Fruit fly (Drosophila melanogaster) whole organism: ENCODE results near the gene Dnali1.
A peak's percentile ranks its signal among the peaks of the same experiment; 100 is the strongest.

Experiments
- CG8478 ChIP-seq: fragments of >200 bp; optimal IDR thresholded peaks from 2 replicates; lab custom pipeline; 2018; ENCODE audit warnings: inconsistent platforms
- Dll ChIP-seq: fragments of >200 bp; optimal IDR thresholded peaks from 2 replicates; lab custom pipeline; 2017
- EcR ChIP-seq, 2 experiments: fragments of >200 bp; optimal IDR thresholded peaks; 2 replicates each; lab custom pipeline; 2017; ENCODE audit warnings: missing biosample characterization in 2 of 2, missing genetic modification characterization in 2 of 2, missing genetic modification reagents in 2 of 2
- pan ChIP-seq: fragments of >200 bp; optimal IDR thresholded peaks from 2 replicates; lab custom pipeline; 2017
- psq ChIP-seq: fragments of >200 bp; optimal IDR thresholded peaks from 2 replicates; lab custom pipeline; 2017
- usp ChIP-seq: fragments of >200 bp; optimal IDR thresholded peaks from 2 replicates; lab custom pipeline; 2017; ENCODE audit warnings: missing biosample characterization, missing genetic modification characterization, mixed read lengths

Dnali1 gene

dm6 chr3R:11893197-11893596 is at the start of gene Dnali1:
TSS of gene Dnali1 (minus strand) at chr3R:11893297.
- TF ChIP-seq EcR (GFP tag; optimal IDR thresholded peaks at IDR 0.05; lab: Kevin White, UChicago) (no peak), pan (no peak), usp (no peak), psq (no peak), CG8478 (lab: Kevin White, UChicago) (no peak), Dll (no peak)

dm6 chr3R:11941116-11941515 is 48.0 kb upstream of the Dnali1 start:
- TF ChIP-seq Dll (no peak), CG8478 (lab: Kevin White, UChicago) (no peak), usp (no peak), psq (no peak), pan (no peak), EcR (GFP tag; optimal IDR thresholded peaks at IDR 0.05; lab: Kevin White, UChicago) (no peak)

dm6 chr3R:11937427-11938114 is 44.5 kb upstream of the Dnali1 start:
- TF ChIP-seq CG8478 (lab: Kevin White, UChicago) (no peak), pan (no peak), Dll (no peak), psq (no peak), EcR (GFP tag; optimal IDR thresholded peaks at IDR 0.05; lab: Kevin White, UChicago) (no peak), usp (no peak)

dm6 chr3R:11933903-11934302 is 40.8 kb upstream of the Dnali1 start:
- TF ChIP-seq pan (no peak), usp (no peak), CG8478 (lab: Kevin White, UChicago) (no peak), EcR (GFP tag; optimal IDR thresholded peaks at IDR 0.05; lab: Kevin White, UChicago) (no peak), Dll (no peak), psq (no peak)

dm6 chr3R:11930962-11931361 is 37.9 kb upstream of the Dnali1 start, which contains the start of gene CG14731:
TSS of gene CG14731 (plus strand) at chr3R:11931262.
- TF ChIP-seq psq = no peak
- no peak for TF ChIP-seq CG8478 (lab: Kevin White, UChicago)
- TF ChIP-seq usp = no peak
- TF ChIP-seq pan = no peak
- no peak for TF ChIP-seq Dll
- no peak for TF ChIP-seq EcR (GFP tag; optimal IDR thresholded peaks at IDR 0.05; lab: Kevin White, UChicago)

- no peak for TF ChIP-seq CG8478 (lab: Kevin White, UChicago)
- no peak for TF ChIP-seq pan
- TF ChIP-seq psq = no peak
- no peak for TF ChIP-seq EcR (GFP tag; optimal IDR thresholded peaks at IDR 0.05; lab: Kevin White, UChicago)
- TF ChIP-seq Dll = no peak
- no peak for TF ChIP-seq usp
These were observed 27.5 kb upstream of the Dnali1 start for dm6 chr3R:11920605-11921004.

dm6 chr3R:11902893-11903292 is 9.8 kb upstream of the Dnali1 start:
- TF ChIP-seq EcR (GFP tag; optimal IDR thresholded peaks at IDR 0.05; lab: Kevin White, UChicago) (no peak), psq (no peak), Dll (no peak), usp (no peak), pan (no peak), CG8478 (lab: Kevin White, UChicago) (no peak)

dm6 chr3R:11897282-11897681 is 4.2 kb upstream of the Dnali1 start, which contains the start of gene CG34307:
TSS of gene CG34307 (plus strand) at chr3R:11897582.
- TF ChIP-seq pan = no peak
- TF ChIP-seq CG8478 (lab: Kevin White, UChicago) = no peak
- TF ChIP-seq EcR (GFP tag; optimal IDR thresholded peaks at IDR 0.05; lab: Kevin White, UChicago) = no peak
- TF ChIP-seq psq = no peak
- no peak for TF ChIP-seq usp
- TF ChIP-seq Dll = no peak

dm6 chr3R:11888038-11888567 is 5.0 kb downstream of the Dnali1 start:
- TF ChIP-seq pan (no peak), CG8478 (lab: Kevin White, UChicago) (no peak), EcR (GFP tag; optimal IDR thresholded peaks at IDR 0.05; lab: Kevin White, UChicago) (no peak), Dll (no peak), usp (no peak), psq (no peak)

dm6 chr3R:11887114-11888037 is 5.7 kb downstream of the Dnali1 start, which contains the start of gene mthl5:
TSS of gene mthl5 (minus strand) at chr3R:11887168.
- TF ChIP-seq Dll (peak; percentile 92), pan (peak; percentile 60), EcR (GFP tag; optimal IDR thresholded peaks at IDR 0.05; lab: Kevin White, UChicago) (no peak), CG8478 (lab: Kevin White, UChicago) (no peak), usp (no peak), psq (no peak)

dm6 chr3R:11883129-11883528 is 10.0 kb downstream of the Dnali1 start:
- TF ChIP-seq usp (no peak), Dll (no peak), EcR (GFP tag; optimal IDR thresholded peaks at IDR 0.05; lab: Kevin White, UChicago) (no peak), pan (no peak), psq (no peak), CG8478 (lab: Kevin White, UChicago) (no peak)

- no peak for TF ChIP-seq usp
- no peak for TF ChIP-seq psq
- TF ChIP-seq Dll = no peak
- no peak for TF ChIP-seq pan
- no peak for TF ChIP-seq CG8478 (lab: Kevin White, UChicago)
- no peak for TF ChIP-seq EcR (GFP tag; optimal IDR thresholded peaks at IDR 0.05; lab: Kevin White, UChicago)
These were observed 10.6 kb downstream of the Dnali1 start, which contains the start of the genes CG6962 and CG31368 for dm6 chr3R:11882506-11882953. TSS of gene CG6962 (minus strand) at chr3R:11882534. TSS of gene CG31368 (plus strand) at chr3R:11882790.
